Worm (Caenorhabditis elegans) whole organism, L1 larva: Measurements from ENCODE around the gene acs-10.

Source experiments
- C04F5.9 ChIP-seq: sonication (generic microtip); optimal IDR thresholded peaks from 2 replicates; lab custom pipeline; 2016; ENCODE audit warnings: missing genetic modification characterization, missing compliant biosample characterization
- aha-1 ChIP-seq: fragments of 150-350 bp; optimal IDR thresholded peaks from 2 replicates; lab custom pipeline; 2014; ENCODE audit warnings: missing biosample characterization, missing genetic modification characterization
- blmp-1 ChIP-seq: fragments of 150-350 bp; optimal IDR thresholded peaks from 2 replicates; lab custom pipeline; 2014; ENCODE audit warnings: missing biosample characterization, missing genetic modification characterization
- ceh-63 ChIP-seq: fragments of 200-800 bp; sonication (Bioruptor generic); optimal IDR thresholded peaks from 2 replicates; lab custom pipeline; 2018; ENCODE audit warnings: mild to moderate bottlenecking, missing genetic modification characterization, missing compliant biosample characterization
- ceh-88 ChIP-seq: fragments of 200-800 bp; sonication (Bioruptor generic); IDR thresholded peaks from 2 replicates; pipeline ENCODE4 v1.3.6; 2022; ENCODE audit warnings: missing genetic modification characterization, missing compliant biosample characterization
- ces-1 ChIP-seq: fragments of 150-350 bp; optimal IDR thresholded peaks from 2 replicates; lab custom pipeline; 2014; ENCODE audit warnings: missing biosample characterization, missing genetic modification reagents, missing genetic modification characterization
- efl-1 ChIP-seq, 4 experiments: fragments of 150-350 bp; optimal IDR thresholded peaks in 3 of 4; peaks in 1 of 4; 1 replicate in 1 of 4; 2 replicates in 3 of 4; lab custom pipeline; 2014; ENCODE audit warnings: missing biosample characterization in 2 of 4, missing genetic modification characterization in 2 of 4, missing genetic modification reagents in 2 of 4
- efl-3 ChIP-seq: fragments of 200-800 bp; sonication (Bioruptor generic); optimal IDR thresholded peaks from 2 replicates; lab custom pipeline; 2018; ENCODE audit warnings: mild to moderate bottlenecking, missing genetic modification characterization, missing compliant biosample characterization
- egl-27 ChIP-seq, 2 experiments: fragments of 150-350 bp in 1 of 2; sonication (generic microtip); optimal IDR thresholded peaks; 3 replicates each; lab custom pipeline; 2017 to 2018; ENCODE audit warnings: missing biosample characterization in 2 of 2, missing genetic modification characterization in 2 of 2, missing genetic modification reagents in 2 of 2
- elt-2 ChIP-seq: sonication (generic microtip); optimal IDR thresholded peaks from 2 replicates; lab custom pipeline; 2016; ENCODE audit warnings: missing genetic modification characterization, mild to moderate bottlenecking, inconsistent platforms, missing compliant biosample characterization, missing genetic modification reagents
- elt-3 ChIP-seq, 6 experiments: fragments of 150-350 bp in 1 of 6; sonication (generic microtip); optimal IDR thresholded peaks; 2 replicates each; lab custom pipeline; 2017 to 2018; ENCODE audit warnings: missing biosample characterization in 6 of 6, missing genetic modification characterization in 6 of 6, inconsistent platforms in 1 of 6
- ets-5 ChIP-seq: fragments of 200-800 bp; sonication (Bioruptor generic); IDR thresholded peaks from 2 replicates; pipeline ENCODE4 v1.3.6; 2022; ENCODE audit warnings: missing genetic modification characterization, missing compliant biosample characterization
- fkh-10 ChIP-seq: sonication (generic microtip); optimal IDR thresholded peaks from 2 replicates; lab custom pipeline; 2017; ENCODE audit warnings: missing biosample characterization, missing genetic modification reagents, missing genetic modification characterization
- hlh-4 ChIP-seq: sonication (generic microtip); optimal IDR thresholded peaks from 2 replicates; lab custom pipeline; 2016; ENCODE audit warnings: mild to moderate bottlenecking, missing genetic modification characterization, missing compliant biosample characterization
- lin-35 ChIP-seq, 2 experiments: fragments of 150-350 bp; optimal IDR thresholded peaks; 2 replicates each; lab custom pipeline; 2014; ENCODE audit warnings: missing biosample characterization in 2 of 2, missing genetic modification characterization in 2 of 2, missing genetic modification reagents in 2 of 2
- lir-3 ChIP-seq: sonication (generic microtip); optimal IDR thresholded peaks from 2 replicates; lab custom pipeline; 2016; ENCODE audit warnings: mild to moderate bottlenecking, missing genetic modification characterization, moderate library complexity, missing compliant biosample characterization; ENCODE audit not compliant: poor library complexity
- mab-9 ChIP-seq: fragments of 200-800 bp; sonication (Bioruptor generic); IDR thresholded peaks from 2 replicates; pipeline ENCODE4 v1.3.6; 2022; ENCODE audit warnings: missing genetic modification reagents, missing genetic modification characterization, missing compliant biosample characterization
- mef-2 ChIP-seq: fragments of 150-350 bp; optimal IDR thresholded peaks from 2 replicates; lab custom pipeline; 2014; ENCODE audit warnings: missing biosample characterization, missing genetic modification characterization
- nhr-19 ChIP-seq: fragments of 200-800 bp; sonication (Bioruptor generic); conservative IDR thresholded peaks from 2 replicates; pipeline ENCODE4 v1.3.6; 2022; ENCODE audit warnings: missing genetic modification characterization, missing compliant biosample characterization
- nhr-20 ChIP-seq: sonication (generic microtip); optimal IDR thresholded peaks from 2 replicates; lab custom pipeline; 2016; ENCODE audit warnings: mild to moderate bottlenecking, missing genetic modification characterization, missing compliant biosample characterization
- nhr-47 ChIP-seq: sonication (generic microtip); optimal IDR thresholded peaks from 2 replicates; lab custom pipeline; 2016; ENCODE audit warnings: mild to moderate bottlenecking, missing genetic modification characterization, moderate library complexity, missing compliant biosample characterization
- nhr-71 ChIP-seq: sonication (generic microtip); optimal IDR thresholded peaks from 2 replicates; lab custom pipeline; 2016; ENCODE audit warnings: mild to moderate bottlenecking, missing genetic modification characterization, moderate library complexity, missing compliant biosample characterization
- nhr-76 ChIP-seq: sonication (generic microtip); optimal IDR thresholded peaks from 2 replicates; lab custom pipeline; 2017; ENCODE audit warnings: missing biosample characterization, missing genetic modification characterization
- nhr-90 ChIP-seq: sonication (generic microtip); optimal IDR thresholded peaks from 2 replicates; lab custom pipeline; 2016; ENCODE audit warnings: mild to moderate bottlenecking, missing genetic modification characterization, missing compliant biosample characterization; ENCODE audit not compliant: poor library complexity
- pax-3 ChIP-seq: fragments of 200-800 bp; sonication (Bioruptor generic); optimal IDR thresholded peaks from 2 replicates; lab custom pipeline; 2018; ENCODE audit warnings: mild to moderate bottlenecking, missing genetic modification characterization, moderate library complexity, missing compliant biosample characterization
- snpc-4 ChIP-seq: fragments of 150-350 bp; optimal IDR thresholded peaks from 2 replicates; lab custom pipeline; 2014; ENCODE audit warnings: missing biosample characterization, missing genetic modification characterization
- snu-23 ChIP-seq: sonication (generic microtip); optimal IDR thresholded peaks from 2 replicates; lab custom pipeline; 2016; ENCODE audit warnings: missing genetic modification characterization, missing compliant biosample characterization
- sup-37 ChIP-seq: fragments of 200-800 bp; sonication (Bioruptor generic); optimal IDR thresholded peaks from 2 replicates; lab custom pipeline; 2018; ENCODE audit warnings: mild to moderate bottlenecking, missing genetic modification characterization, missing compliant biosample characterization
- swsn-7 ChIP-seq: sonication (generic microtip); optimal IDR thresholded peaks from 2 replicates; lab custom pipeline; 2016; ENCODE audit warnings: missing genetic modification characterization, missing compliant biosample characterization
- unc-30 ChIP-seq: sonication (generic microtip); optimal IDR thresholded peaks from 2 replicates; lab custom pipeline; 2017; ENCODE audit warnings: missing biosample characterization, missing genetic modification characterization
- unc-62 ChIP-seq: fragments of 150-350 bp; optimal IDR thresholded peaks from 2 replicates; lab custom pipeline; 2014; ENCODE audit warnings: missing biosample characterization, missing genetic modification reagents, missing genetic modification characterization
- unc-98 ChIP-seq: fragments of 200-800 bp; sonication (Bioruptor generic); IDR thresholded peaks from 2 replicates; pipeline ENCODE4 v1.3.6; 2022; ENCODE audit warnings: missing genetic modification characterization, missing compliant biosample characterization
- vab-15 ChIP-seq: sonication (generic microtip); optimal IDR thresholded peaks from 2 replicates; lab custom pipeline; 2017; ENCODE audit warnings: missing genotype, mild to moderate bottlenecking, missing genetic modification characterization, missing compliant biosample characterization
- zip-4 ChIP-seq: fragments of 200-800 bp; sonication (Bioruptor generic); optimal IDR thresholded peaks from 2 replicates; lab custom pipeline; 2018; ENCODE audit warnings: mild to moderate bottlenecking, missing genetic modification characterization, moderate library complexity, missing compliant biosample characterization

The acs-10 gene

ce11 chrV:14107511-14107910, 38.8 kb upstream of the acs-10 start, which contains the start of gene H39E23.3:
TSS of gene H39E23.3 (plus strand) at chrV:14107811.
- TF ChIP-seq unc-62, result no peak
- no peak for TF ChIP-seq fkh-10 (GFP tag; lab: Kevin White, UChicago)
- no peak for TF ChIP-seq efl-3 (GFP tag; lab: Kevin White, UChicago)
- TF ChIP-seq snpc-4 (tag; lab: Kevin White, UChicago), result no peak
- no peak for TF ChIP-seq ets-5 (GFP tag; lab: Robert Waterston, UW)
- TF ChIP-seq nhr-90 (tag; lab: Kevin White, UChicago), result no peak
- no peak for TF ChIP-seq ceh-88 (GFP tag; lab: Robert Waterston, UW)
- TF ChIP-seq C04F5.9 (tag; lab: Kevin White, UChicago), result no peak
- no peak for TF ChIP-seq snu-23 (GFP tag; lab: Kevin White, UChicago)
- TF ChIP-seq nhr-47, result no peak
- TF ChIP-seq mab-9, result no peak

ce11 chrV:14110042-14110441, 36.3 kb upstream of the acs-10 start, which contains the start of gene H39E23.2:
TSS of gene H39E23.2 (plus strand) at chrV:14110342.
- no peak for TF ChIP-seq elt-3 (tag; optimal IDR thresholded peaks at IDR 0.05; lab: Kevin White, UChicago)
- no peak for TF ChIP-seq lir-3 (tag; lab: Kevin White, UChicago)
- TF ChIP-seq nhr-76 (tag; lab: Kevin White, UChicago), result no peak
- TF ChIP-seq aha-1 (tag; lab: Kevin White, UChicago), result no peak
- no peak for TF ChIP-seq ces-1 (GFP tag; lab: Kevin White, UChicago)
- TF ChIP-seq lin-35 (GFP tag; optimal IDR thresholded peaks at IDR 0.05; lab: Kevin White, UChicago), result no peak
- TF ChIP-seq nhr-71 (tag; lab: Kevin White, UChicago), result no peak
- no peak for TF ChIP-seq ceh-63 (GFP tag; lab: Kevin White, UChicago)
- TF ChIP-seq pax-3 (tag; lab: Kevin White, UChicago), result no peak
- TF ChIP-seq unc-30 (tag; lab: Kevin White, UChicago), result no peak
- no peak for TF ChIP-seq sup-37 (GFP tag; lab: Kevin White, UChicago)
- no peak for TF ChIP-seq zip-4 (GFP tag; lab: Kevin White, UChicago)

ce11 chrV:14120674-14121073, 25.6 kb upstream of the acs-10 start:
- TF ChIP-seq hlh-4 (tag; lab: Kevin White, UChicago) (no peak), egl-27 (tag; optimal IDR thresholded peaks at IDR 0.05; lab: Kevin White, UChicago) (no peak)
- TF ChIP-seq, all 84 proteins: peak for 0

ce11 chrV:14123176-14123575, 23.1 kb upstream of the acs-10 start:
- TF ChIP-seq efl-1 (optimal IDR thresholded peaks at IDR 0.05; lab: Kevin White, UChicago), result no peak
- TF ChIP-seq efl-1 (GFP tag; optimal IDR thresholded peaks at IDR 0.05 in 1 of 2; lab: Kevin White, UChicago), result no peak
- no peak for TF ChIP-seq mef-2 (tag; lab: Kevin White, UChicago)
- no peak for TF ChIP-seq vab-15 (tag; lab: Kevin White, UChicago)
- no peak for TF ChIP-seq nhr-19
- no peak for TF ChIP-seq nhr-20 (tag; lab: Kevin White, UChicago)
- no peak for TF ChIP-seq elt-2
- TF ChIP-seq nhr-71 (tag; lab: Kevin White, UChicago), result no peak
- TF ChIP-seq blmp-1, result no peak
- TF ChIP-seq unc-98 (GFP tag; lab: Robert Waterston, UW), result no peak
- no peak for TF ChIP-seq swsn-7 (tag; lab: Kevin White, UChicago)
